Fruit fly (Drosophila melanogaster): ENCODE measurements around the gene NimB3.

NimB3 gene

DNA sequence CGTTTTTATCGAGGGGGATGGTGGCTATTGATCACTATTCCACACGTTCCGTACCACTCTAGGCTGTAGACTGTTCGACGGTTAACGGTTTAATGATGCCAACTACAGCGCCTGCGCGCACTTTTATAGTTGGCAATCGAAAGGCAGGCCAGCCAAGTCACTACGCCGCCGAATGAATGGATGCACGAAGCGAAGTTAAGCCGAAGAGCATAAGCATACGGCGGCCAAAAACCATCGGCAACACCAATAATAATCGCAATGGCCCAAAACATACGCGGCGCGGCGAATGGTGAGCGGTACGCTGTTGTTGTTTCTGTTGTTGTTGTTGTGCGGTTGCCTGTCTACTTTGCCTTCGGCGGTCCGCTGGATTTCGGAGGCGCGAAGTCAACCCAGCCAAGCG, 44.3 kb downstream of the NimB3 start, which contains the start of gene Vajk1:
Gene Vajk1, minus strand, starts transcription at position 101 of the 400 bp plus-strand sequence.
- TF ChIP-seq CG10348 (GFP tag; IDR thresholded peaks at IDR 0.05) (no peak), CG12605 (GFP tag; IDR thresholded peaks at IDR 0.05) (no peak), CG14655 (GFP tag; optimal IDR thresholded peaks at IDR 0.05) (no peak), CG13204 (GFP tag; optimal IDR thresholded peaks at IDR 0.05) (peak; percentile 67)

Data from whole organism, pupa.